Fruit fly (Drosophila melanogaster) whole organism, adult: ENCODE results near the gene CG33060.

ENCODE experiments used
- CG11617 ChIP-seq: fragments of 200-800 bp; sonication (Bioruptor generic); optimal IDR thresholded peaks from 2 replicates; lab custom pipeline; 2017; ENCODE audit warnings: mild to moderate bottlenecking, missing biosample characterization, missing genetic modification reagents, missing genetic modification characterization
- CG12768 ChIP-seq: fragments of 200-800 bp; sonication (Bioruptor generic); optimal IDR thresholded peaks from 2 replicates; lab custom pipeline; 2017; ENCODE audit warnings: missing biosample characterization, missing genetic modification characterization, mild to moderate bottlenecking, moderate library complexity, missing genetic modification reagents
- CG14711 ChIP-seq: fragments of 200-800 bp; sonication (Bioruptor generic); optimal IDR thresholded peaks from 2 replicates; lab custom pipeline; 2018; ENCODE audit warnings: missing biosample characterization, mild to moderate bottlenecking, missing genetic modification characterization, moderate library complexity
- CG7101 ChIP-seq: fragments of 200-800 bp; sonication (Bioruptor generic); optimal IDR thresholded peaks from 2 replicates; lab custom pipeline; 2018; ENCODE audit warnings: missing biosample characterization, mild to moderate bottlenecking, missing genetic modification characterization, moderate library complexity
- bab1 ChIP-seq: fragments of 200-800 bp; sonication (Bioruptor generic); optimal IDR thresholded peaks from 3 replicates; lab custom pipeline; 2019; ENCODE audit warnings: missing biosample characterization, mild to moderate bottlenecking, missing genetic modification characterization, moderate library complexity
- cic ChIP-seq: fragments of 200-800 bp; sonication (Bioruptor generic); optimal IDR thresholded peaks from 2 replicates; lab custom pipeline; 2017; ENCODE audit warnings: missing biosample characterization, mild to moderate bottlenecking, missing genetic modification characterization, moderate library complexity
- pad ChIP-seq: fragments of 200-800 bp; sonication (Bioruptor generic); optimal IDR thresholded peaks from 3 replicates; lab custom pipeline; 2017; ENCODE audit warnings: missing biosample characterization, missing genetic modification characterization, mild to moderate bottlenecking, moderate library complexity, missing genetic modification reagents

DNA sequence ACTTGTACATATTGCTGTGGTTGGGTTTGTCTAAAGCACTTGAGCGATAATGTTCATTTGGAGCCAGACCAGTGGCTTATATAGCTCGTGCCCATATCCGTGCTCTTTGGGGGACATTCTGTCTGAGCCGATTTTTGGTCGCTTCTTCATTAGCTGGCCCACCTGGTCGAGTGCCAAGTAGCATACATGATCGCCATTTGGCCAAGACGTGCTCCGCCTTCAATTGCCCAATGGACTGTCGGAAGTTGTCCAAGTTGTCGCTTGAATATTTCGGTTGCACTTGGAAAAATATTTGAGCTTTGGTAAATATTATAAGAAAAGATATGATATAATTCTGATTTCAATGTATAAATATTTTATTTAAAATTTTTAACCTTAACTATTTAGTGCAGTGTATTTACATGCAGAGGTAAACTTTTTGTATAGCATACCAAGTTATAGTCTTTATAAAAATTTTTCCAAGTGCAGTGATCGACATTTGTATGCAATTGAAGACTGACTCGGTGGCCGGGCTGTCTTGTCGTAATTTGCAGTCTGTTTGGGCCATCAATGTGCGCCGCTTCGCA, 45.4 kb upstream of the CG33060 start, which contains the start of gene CG13047:
- TF ChIP-seq pad (GFP tag; lab: Kevin White, UChicago) (no peak), CG11617 (GFP tag; lab: Kevin White, UChicago) (no peak), CG7101 (tag; lab: Kevin White, UChicago) (no peak), cic (GFP tag; lab: Kevin White, UChicago) (no peak), bab1 (GFP tag; lab: Kevin White, UChicago) (no peak), CG12768 (GFP tag; lab: Kevin White, UChicago) (no peak), CG14711 (tag; lab: Kevin White, UChicago) (no peak)
